Worm (Caenorhabditis elegans) whole organism, L4 larva: Measurements from ENCODE around the gene C02H6.3.

ENCODE experiments used
- R02D3.7 ChIP-seq: fragments of 150-350 bp; sonication (generic microtip); optimal IDR thresholded peaks from 3 replicates; lab custom pipeline; 2014; ENCODE audit warnings: missing biosample characterization, missing genetic modification characterization
- nhr-77 ChIP-seq: fragments of 150-350 bp; optimal IDR thresholded peaks from 2 replicates; lab custom pipeline; 2014; ENCODE audit warnings: missing biosample characterization, missing genetic modification characterization
- snpc-4 ChIP-seq: fragments of 150-350 bp; optimal IDR thresholded peaks from 2 replicates; lab custom pipeline; 2014; ENCODE audit warnings: missing biosample characterization, missing genetic modification characterization
- ztf-11 ChIP-seq: fragments of 150-350 bp; optimal IDR thresholded peaks from 2 replicates; lab custom pipeline; 2014; ENCODE audit warnings: missing biosample characterization, missing genetic modification characterization

- no peak for TF ChIP-seq snpc-4 (tag; lab: Kevin White, UChicago)
- TF ChIP-seq nhr-77 (tag; lab: Kevin White, UChicago), result no peak
- no peak for TF ChIP-seq R02D3.7 (tag; lab: Kevin White, UChicago)
- TF ChIP-seq ztf-11 (tag; lab: Kevin White, UChicago), result no peak
These were observed 28.2 kb upstream of the C02H6.3 start, which contains the start of gene F18E3.13 for ce11 chrV:7415780-7416428.
